Worm (Caenorhabditis elegans): ENCODE results near the gene F19B6.1.

ce11 chrIV:12371879-12372278, 36.0 kb upstream of the F19B6.1 start, which contains the start of gene wdr-46:
- peak; percentile 47 for TF ChIP-seq F37D6.2 (tag; optimal IDR thresholded peaks at IDR 0.05)
- no peak for TF ChIP-seq aly-2 (tag; optimal IDR thresholded peaks at IDR 0.05)
- TF ChIP-seq ctbp-1 (GFP tag; IDR thresholded peaks at IDR 0.05), result 0 out of 2 replicates have a peak, but pooled peaks have one; percentile 7
- no peak for TF ChIP-seq R02D3.7 (tag; optimal IDR thresholded peaks at IDR 0.05)
- no peak for TF ChIP-seq F44E2.7 (GFP tag; IDR thresholded peaks at IDR 0.05)
- TF ChIP-seq vab-7 (GFP tag; IDR thresholded peaks at IDR 0.05), result no peak
- no peak for TF ChIP-seq lin-15B (tag; optimal IDR thresholded peaks at IDR 0.05)
- no peak for TF ChIP-seq lin-39 (tag; optimal IDR thresholded peaks at IDR 0.05)
- TF ChIP-seq snpc-4 (tag; optimal IDR thresholded peaks at IDR 0.05), result no peak
- TF ChIP-seq T26A8.4 (GFP tag; IDR thresholded peaks at IDR 0.05), result peak; percentile 80
- no peak for TF ChIP-seq daf-12 (tag; optimal IDR thresholded peaks at IDR 0.05)
- no peak for TF ChIP-seq daf-19 (GFP tag; conservative IDR thresholded peaks at IDR 0.05)
- TF ChIP-seq ceh-62 (tag; optimal IDR thresholded peaks at IDR 0.05), result no peak

All from whole organism, L4 larva.